Fruit fly (Drosophila melanogaster) whole organism, wandering third instar larva: ENCODE measurements around the gene Nadsyn.

Experiments
- CG32264 ChIP-seq: fragments of 200-800 bp; sonication (Bioruptor generic); optimal IDR thresholded peaks from 2 replicates; lab custom pipeline; 2016; ENCODE audit warnings: missing biosample characterization, missing genetic modification characterization
- Dfd ChIP-seq: fragments of >200 bp; optimal IDR thresholded peaks from 2 replicates; lab custom pipeline; 2017; ENCODE audit warnings: missing biosample characterization, missing genetic modification characterization
- HLH106 ChIP-seq: fragments of 200-800 bp; optimal IDR thresholded peaks from 3 replicates; lab custom pipeline; 2019; ENCODE audit warnings: missing biosample characterization, mild to moderate bottlenecking, missing genetic modification characterization, moderate library complexity
- Hr78 ChIP-seq: fragments of >200 bp; optimal IDR thresholded peaks from 2 replicates; lab custom pipeline; 2017; ENCODE audit warnings: missing biosample characterization, missing genetic modification characterization
- Mio ChIP-seq: sonication (Bioruptor generic); optimal IDR thresholded peaks from 2 replicates; lab custom pipeline; 2016; ENCODE audit warnings: missing biosample characterization, missing genetic modification characterization
- Myc ChIP-seq: fragments of >200 bp; optimal IDR thresholded peaks from 2 replicates; lab custom pipeline; 2017
- OdsH ChIP-seq: fragments of 200-800 bp; sonication (Bioruptor generic); optimal IDR thresholded peaks from 2 replicates; lab custom pipeline; 2016; ENCODE audit warnings: missing biosample characterization, mild to moderate bottlenecking, missing genetic modification characterization
- h ChIP-seq: fragments of 200-800 bp; sonication (Bioruptor generic); optimal IDR thresholded peaks from 3 replicates; lab custom pipeline; 2016; ENCODE audit warnings: missing biosample characterization, mild to moderate bottlenecking, missing genetic modification characterization
- lola ChIP-seq: fragments of >200 bp; optimal IDR thresholded peaks from 2 replicates; lab custom pipeline; 2017; ENCODE audit warnings: missing biosample characterization, missing genetic modification characterization
- usp ChIP-seq: fragments of >200 bp; optimal IDR thresholded peaks from 2 replicates; lab custom pipeline; 2017; ENCODE audit warnings: missing biosample characterization, missing genetic modification characterization

DNA sequence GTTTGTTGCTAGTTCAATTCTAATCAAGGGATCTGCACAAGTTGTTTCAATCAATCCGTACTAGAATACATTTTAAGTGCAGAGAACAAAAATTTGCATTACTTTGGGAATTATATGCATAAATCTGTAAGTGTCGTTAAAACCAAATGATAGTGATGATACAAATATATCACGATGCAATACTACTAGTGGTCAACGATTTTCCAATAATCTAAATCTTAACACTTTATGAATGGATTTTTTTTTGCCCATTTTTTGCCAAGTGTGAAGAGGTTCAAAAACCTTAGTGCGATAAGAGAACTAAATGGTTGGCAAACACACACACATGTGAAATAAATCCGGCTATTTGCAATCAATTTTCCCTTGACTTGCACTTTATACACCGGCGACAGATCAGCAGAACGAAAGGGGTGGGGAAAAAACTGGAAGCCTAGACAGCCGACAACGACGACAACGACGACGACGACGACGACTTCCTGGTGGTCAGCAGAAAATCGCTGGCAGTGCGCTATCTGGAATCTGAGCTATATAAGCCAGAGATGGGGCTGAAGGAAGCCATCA, 41.0 kb upstream of the Nadsyn start, which contains the start of gene Yp3:
- TF ChIP-seq usp (GFP tag; lab: Kevin White, UChicago) (no peak), Mio (GFP tag; lab: Kevin White, UChicago) (no peak), Myc (lab: Kevin White, UChicago) (no peak), Dfd (GFP tag; lab: Kevin White, UChicago) (no peak), h (GFP tag; lab: Kevin White, UChicago) (no peak), Hr78 (GFP tag; lab: Kevin White, UChicago) (no peak), OdsH (GFP tag; lab: Kevin White, UChicago) (no peak), HLH106 (tag; lab: Kevin White, UChicago) (no peak), CG32264 (GFP tag; lab: Kevin White, UChicago) (no peak), lola (no peak)
